Comparison of ENCODE assay signal across 4 fruit fly cellular contexts in the genomic region with DNA sequence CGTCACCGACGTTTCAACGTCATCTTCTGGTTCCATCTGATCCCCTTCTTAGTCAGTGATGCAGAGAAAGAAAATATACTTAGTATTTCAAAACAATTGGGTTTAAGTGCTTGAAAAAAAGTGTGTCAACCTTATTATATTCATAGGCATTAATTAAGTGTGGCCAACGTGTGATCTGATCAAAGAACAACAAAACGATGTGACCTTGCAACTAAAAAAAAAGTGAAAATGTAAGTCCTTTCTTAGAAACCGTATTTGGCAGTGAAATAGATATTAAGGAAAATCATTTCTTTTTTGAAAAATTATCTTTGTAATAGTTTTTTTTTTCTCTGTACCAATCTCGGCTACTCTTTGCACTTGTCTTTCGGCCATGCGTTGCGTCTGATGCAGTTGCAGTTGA.
TF ChIP-seq lines count a peak whose summit lies in the region.

No protein-coding gene starts in this region.

- TF ChIP-seq CTCF in whole organism, embryonic (GFP tag; optimal IDR thresholded peaks at IDR 0.05; lab: Kevin White, UChicago), result no peak

TF ChIP-seq in whole organism, embryonic, 481 proteins besides CTCF, POLR2A, EP300 and RAD21 (continues in another document):
- TF ChIP-seq CG10267 (tag; optimal IDR thresholded peaks at IDR 0.05; lab: Kevin White, UChicago) (no peak), Elba2 (GFP tag; optimal IDR thresholded peaks at IDR 0.05; lab: Kevin White, UChicago) (no peak), bigmax (GFP tag; optimal IDR thresholded peaks at IDR 0.05; lab: Kevin White, UChicago) (no peak), sna (GFP tag; IDR thresholded peaks at IDR 0.05; lab: Robert Waterston, UW; ENCODE audit: partially characterized antibody) (no peak), crc (GFP tag; optimal IDR thresholded peaks at IDR 0.05; lab: Kevin White, UChicago) (no peak), CG9609 (GFP tag; optimal IDR thresholded peaks at IDR 0.05; lab: Kevin White, UChicago) (peak; percentile 10), Lhr (GFP tag; optimal IDR thresholded peaks at IDR 0.05; lab: Kevin White, UChicago) (peak; percentile 4), CG8944 (GFP tag; optimal IDR thresholded peaks at IDR 0.05; lab: Kevin White, UChicago) (no peak), CG12391 (tag; optimal IDR thresholded peaks at IDR 0.05; lab: Kevin White, UChicago) (peak; percentile 7), CG33557 (GFP tag; optimal IDR thresholded peaks at IDR 0.05; lab: Kevin White, UChicago) (no peak), wdn (GFP tag; IDR thresholded peaks at IDR 0.05; lab: Robert Waterston, UW) (no peak), sqz (GFP tag; optimal IDR thresholded peaks at IDR 0.05; lab: Kevin White, UChicago) (no peak), CG14710 (tag; optimal IDR thresholded peaks at IDR 0.05; lab: Kevin White, UChicago) (peak; percentile 15), CG31441 (GFP tag; IDR thresholded peaks at IDR 0.05; lab: Robert Waterston, UW) (peak; percentile 29; the same call in 1 of the 2 replicates), sens (GFP tag; lab: Kevin White, UChicago) (peak; percentile 86), CG3065 (GFP tag; optimal IDR thresholded peaks at IDR 0.05; lab: Kevin White, UChicago) (no peak), CG15601 (tag; optimal IDR thresholded peaks at IDR 0.05; lab: Kevin White, UChicago) (peak; percentile 1), CG10979 (tag; optimal IDR thresholded peaks at IDR 0.05; lab: Kevin White, UChicago) (peak; percentile 56), D (optimal IDR thresholded peaks at IDR 0.05; lab: Kevin White, UChicago) (no peak), D (GFP tag; optimal IDR thresholded peaks at IDR 0.05; lab: Kevin White, UChicago) (peak; percentile 24), onecut (GFP tag; IDR thresholded peaks at IDR 0.05; lab: Robert Waterston, UW) (no peak), CG4424 (GFP tag; optimal IDR thresholded peaks at IDR 0.05; lab: Kevin White, UChicago) (no peak)

TF ChIP-seq in whole organism, prepupa, 60 proteins besides CTCF, POLR2A, EP300 and RAD21 (continues in another document):
- TF ChIP-seq Gug (GFP tag; IDR thresholded peaks at IDR 0.05; lab: Robert Waterston, UW) (peak; percentile 62), vri (GFP tag; optimal IDR thresholded peaks at IDR 0.05; lab: Kevin White, UChicago) (peak; percentile 20), spab (GFP tag; optimal IDR thresholded peaks at IDR 0.05; lab: Kevin White, UChicago) (peak; percentile 74), CG3919 (GFP tag; optimal IDR thresholded peaks at IDR 0.05; lab: Kevin White, UChicago) (peak; percentile 88), CG15336 (GFP tag; IDR thresholded peaks at IDR 0.05; lab: Robert Waterston, UW) (peak; percentile 85), CG1621 (tag; optimal IDR thresholded peaks at IDR 0.05; lab: Kevin White, UChicago) (peak; percentile 66), OdsH (GFP tag; optimal IDR thresholded peaks at IDR 0.05; lab: Kevin White, UChicago) (peak; percentile 86), CG10669 (GFP tag; optimal IDR thresholded peaks at IDR 0.05; lab: Kevin White, UChicago) (peak; percentile 84), Blimp-1 (GFP tag; optimal IDR thresholded peaks at IDR 0.05; lab: Kevin White, UChicago) (peak; percentile 48), Sox102F (GFP tag; optimal IDR thresholded peaks at IDR 0.05; lab: Kevin White, UChicago) (peak; percentile 83), CG10631 (GFP tag; optimal IDR thresholded peaks at IDR 0.05; lab: Kevin White, UChicago) (peak; percentile 83), Smox (GFP tag; optimal IDR thresholded peaks at IDR 0.05; lab: Kevin White, UChicago) (peak; percentile 68), Eip93F (GFP tag; optimal IDR thresholded peaks at IDR 0.05; lab: Kevin White, UChicago) (no peak), CG6808 (GFP tag; optimal IDR thresholded peaks at IDR 0.05; lab: Kevin White, UChicago) (peak; percentile 85), CG34406 (GFP tag; optimal IDR thresholded peaks at IDR 0.05; lab: Kevin White, UChicago) (peak; percentile 83), CG11294 (GFP tag; IDR thresholded peaks at IDR 0.05; lab: Robert Waterston, UW) (peak; percentile 16; the same call in 1 of the 2 replicates), fd59A (GFP tag; optimal IDR thresholded peaks at IDR 0.05; lab: Kevin White, UChicago) (peak; percentile 78), Eip75B (GFP tag; optimal IDR thresholded peaks at IDR 0.05; lab: Kevin White, UChicago) (peak; percentile 88), CG6792 (GFP tag; optimal IDR thresholded peaks at IDR 0.05; lab: Kevin White, UChicago) (peak; percentile 85), dac (GFP tag; optimal IDR thresholded peaks at IDR 0.05; lab: Kevin White, UChicago) (peak; percentile 54), CG9139 (GFP tag; optimal IDR thresholded peaks at IDR 0.05; lab: Kevin White, UChicago) (peak; percentile 56), CG6854 (GFP tag; optimal IDR thresholded peaks at IDR 0.05; lab: Kevin White, UChicago) (peak; percentile 28)

TF ChIP-seq in whole organism, pupa, 21 proteins besides CTCF, POLR2A, EP300 and RAD21:
- TF ChIP-seq CG12605 (GFP tag; IDR thresholded peaks at IDR 0.05; lab: Robert Waterston, UW) (peak; percentile 63; the same call in 1 of the 2 replicates), gl (tag; optimal IDR thresholded peaks at IDR 0.05; lab: Kevin White, UChicago) (peak; percentile 44), CG13204 (GFP tag; optimal IDR thresholded peaks at IDR 0.05; lab: Kevin White, UChicago) (peak; percentile 54), fd96Ca (GFP tag; IDR thresholded peaks at IDR 0.05; lab: Robert Waterston, UW) (peak; percentile 79), Pif1A (GFP tag; optimal IDR thresholded peaks at IDR 0.05; lab: Kevin White, UChicago) (peak; percentile 86), CG4496 (GFP tag; IDR thresholded peaks at IDR 0.05; lab: Robert Waterston, UW) (peak; percentile 41; the same call in 2 of the 3 replicates), CG32121 (GFP tag; IDR thresholded peaks at IDR 0.05; lab: Robert Waterston, UW) (peak; percentile 13; the same call in 1 of the 2 replicates), CG10348 (GFP tag; IDR thresholded peaks at IDR 0.05; lab: Robert Waterston, UW) (no peak), CG15710 (tag; optimal IDR thresholded peaks at IDR 0.05; lab: Kevin White, UChicago) (peak; percentile 86), CG8301 (tag; optimal IDR thresholded peaks at IDR 0.05; lab: Kevin White, UChicago) (peak; percentile 91), CG14655 (GFP tag; optimal IDR thresholded peaks at IDR 0.05; lab: Kevin White, UChicago) (peak; percentile 93), CG17806 (tag; optimal IDR thresholded peaks at IDR 0.05; lab: Kevin White, UChicago) (peak; percentile 79), CG9948 (tag; optimal IDR thresholded peaks at IDR 0.05; lab: Kevin White, UChicago) (peak; percentile 86), EcR (GFP tag; optimal IDR thresholded peaks at IDR 0.05; lab: Kevin White, UChicago) (no peak), rn (GFP tag; IDR thresholded peaks at IDR 0.05; lab: Robert Waterston, UW) (no peak), Snoo (tag; optimal IDR thresholded peaks at IDR 0.05; lab: Kevin White, UChicago) (peak; percentile 67), CG34367 (tag; optimal IDR thresholded peaks at IDR 0.05; lab: Kevin White, UChicago) (peak; percentile 81), CG8159 (tag; optimal IDR thresholded peaks at IDR 0.05; lab: Kevin White, UChicago) (peak; percentile 90), D1 (tag; optimal IDR thresholded peaks at IDR 0.05; lab: Kevin White, UChicago) (peak; percentile 69), Pif1B (GFP tag; optimal IDR thresholded peaks at IDR 0.05; lab: Kevin White, UChicago) (peak; percentile 85), Ets98B (GFP tag; IDR thresholded peaks at IDR 0.05; lab: Robert Waterston, UW) (peak; percentile 64)

TF ChIP-seq in whole organism, wandering third instar larva, 38 proteins besides CTCF, POLR2A, EP300 and RAD21 (continues in another document):
- TF ChIP-seq usp (GFP tag; optimal IDR thresholded peaks at IDR 0.05; lab: Kevin White, UChicago) (no peak), Abd-B (GFP tag; optimal IDR thresholded peaks at IDR 0.05; lab: Kevin White, UChicago) (no peak), dsf (GFP tag; optimal IDR thresholded peaks at IDR 0.05; lab: Kevin White, UChicago; ENCODE audit: borderline replicate concordance) (no peak), Vsx2 (GFP tag; optimal IDR thresholded peaks at IDR 0.05; lab: Kevin White, UChicago; ENCODE audit: partially characterized antibody) (no peak), OdsH (GFP tag; optimal IDR thresholded peaks at IDR 0.05; lab: Kevin White, UChicago) (peak; percentile 12), brk (GFP tag; optimal IDR thresholded peaks at IDR 0.05; lab: Kevin White, UChicago) (no peak), HLH106 (tag; optimal IDR thresholded peaks at IDR 0.05; lab: Kevin White, UChicago) (peak; percentile 12), foxo (GFP tag; optimal IDR thresholded peaks at IDR 0.05; lab: Kevin White, UChicago) (peak in 1 of 2 experiments; percentile 39), lola (GFP tag; optimal IDR thresholded peaks at IDR 0.05; lab: Kevin White, UChicago) (no peak), Myc (optimal IDR thresholded peaks at IDR 0.05; lab: Kevin White, UChicago) (no peak), fru (GFP tag; optimal IDR thresholded peaks at IDR 0.05; lab: Kevin White, UChicago) (peak; percentile 46), jim (GFP tag; optimal IDR thresholded peaks at IDR 0.05; lab: Kevin White, UChicago) (no peak), CG32264 (GFP tag; optimal IDR thresholded peaks at IDR 0.05; lab: Kevin White, UChicago) (no peak), Hr83 (GFP tag; optimal IDR thresholded peaks at IDR 0.05; lab: Kevin White, UChicago; ENCODE audit: poor library complexity, severe bottlenecking) (no peak), GATAd (GFP tag; optimal IDR thresholded peaks at IDR 0.05; lab: Kevin White, UChicago) (no peak), Sp1 (GFP tag; optimal IDR thresholded peaks at IDR 0.05; lab: Kevin White, UChicago) (no peak), pan (optimal IDR thresholded peaks at IDR 0.05; lab: Kevin White, UChicago) (no peak), Hr78 (GFP tag; optimal IDR thresholded peaks at IDR 0.05; lab: Kevin White, UChicago) (no peak), h (GFP tag; optimal IDR thresholded peaks at IDR 0.05; lab: Kevin White, UChicago) (peak; percentile 55), Rel (GFP tag; optimal IDR thresholded peaks at IDR 0.05; lab: Kevin White, UChicago) (no peak), Rel (tag; optimal IDR thresholded peaks at IDR 0.05; lab: Kevin White, UChicago) (no peak), N (GFP tag; optimal IDR thresholded peaks at IDR 0.05; lab: Kevin White, UChicago) (no peak), CG9705 (GFP tag; optimal IDR thresholded peaks at IDR 0.05; lab: Kevin White, UChicago) (no peak), rgr (GFP tag; optimal IDR thresholded peaks at IDR 0.05; lab: Kevin White, UChicago) (peak; percentile 4), Dfd (GFP tag; optimal IDR thresholded peaks at IDR 0.05; lab: Kevin White, UChicago) (no peak), tai (GFP tag; optimal IDR thresholded peaks at IDR 0.05; lab: Kevin White, UChicago) (no peak), sv (GFP tag; optimal IDR thresholded peaks at IDR 0.05; lab: Kevin White, UChicago) (no peak), psq (GFP tag; optimal IDR thresholded peaks at IDR 0.05; lab: Kevin White, UChicago) (peak; percentile 49), ey (GFP tag; optimal IDR thresholded peaks at IDR 0.05; lab: Kevin White, UChicago) (peak; percentile 15), Hnf4 (GFP tag; optimal IDR thresholded peaks at IDR 0.05; lab: Kevin White, UChicago) (no peak)
